Fruit fly (Drosophila melanogaster): ENCODE data around the gene Nrt.

Gene Nrt

DNA sequence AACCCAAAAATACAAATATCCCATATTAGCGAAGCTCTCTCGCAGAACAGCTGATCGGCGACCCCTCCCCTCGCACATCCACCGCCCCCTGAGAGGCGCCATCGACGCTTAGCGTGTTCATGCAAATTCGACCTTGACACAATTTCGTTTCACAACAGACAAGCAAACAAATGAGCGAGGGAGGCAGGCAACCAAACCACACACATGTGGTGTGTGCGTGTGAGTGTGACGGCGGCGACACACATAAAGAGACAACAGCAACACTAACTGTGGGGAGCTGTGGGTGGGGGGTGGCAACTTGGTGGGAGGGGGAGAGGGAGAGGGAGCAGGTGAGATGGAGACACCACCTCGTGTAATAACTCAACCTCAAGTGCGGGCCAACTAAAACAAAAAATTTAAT is 58.9 kb downstream of the Nrt start:
- no peak for TF ChIP-seq CTCF (optimal IDR thresholded peaks at IDR 0.05)
- TF ChIP-seq CG8478 (optimal IDR thresholded peaks at IDR 0.05), result no peak

dm6 chr3L:16825195-16825594 is 59.3 kb downstream of the Nrt start:
- TF ChIP-seq CG8478 (optimal IDR thresholded peaks at IDR 0.05), result no peak
- TF ChIP-seq CTCF (optimal IDR thresholded peaks at IDR 0.05), result no peak
